Worm (Caenorhabditis elegans): ENCODE data around the gene ZC404.2.

Gene ZC404.2

DNA sequence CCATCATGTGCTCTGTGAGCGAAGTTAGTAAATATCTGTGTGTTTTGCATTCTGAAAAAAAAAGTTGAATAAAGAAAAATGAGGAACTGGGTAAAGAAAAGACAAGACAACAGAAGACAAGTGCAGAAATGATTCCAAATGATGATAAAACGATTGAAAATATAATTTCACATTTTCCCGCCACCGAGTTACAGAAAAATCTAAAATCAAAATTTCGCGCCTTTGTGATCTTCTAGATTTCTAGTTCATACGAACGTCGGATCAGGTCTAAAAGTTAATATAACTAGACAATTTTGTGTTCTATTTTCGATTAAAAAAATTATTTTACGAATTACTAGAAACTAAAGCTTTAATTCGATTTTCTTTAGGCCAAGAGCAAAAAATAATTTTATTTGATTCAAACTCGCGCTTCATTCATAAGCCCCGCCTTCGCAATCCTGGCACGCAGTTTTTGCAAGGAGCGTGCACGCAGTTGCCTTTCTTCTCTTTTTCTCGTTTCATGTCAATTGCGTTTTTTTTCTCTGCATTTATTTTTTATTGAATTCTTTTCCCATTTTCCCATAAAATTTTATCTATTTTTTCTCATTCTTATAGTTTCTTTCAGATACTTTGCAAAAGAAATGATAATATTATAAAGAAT is 2.8 kb upstream of the ZC404.2 start, which contains the start of the genes spn-4 and spe-39 (continued):
- peak in 1 of 2 experiments; percentile 72 for TF ChIP-seq ztf-11 (tag; optimal IDR thresholded peaks at IDR 0.05)
- peak; percentile 84 for TF ChIP-seq dsc-1 (tag; optimal IDR thresholded peaks at IDR 0.05)
- peak; percentile 87 for TF ChIP-seq nhr-47 (tag; optimal IDR thresholded peaks at IDR 0.05)
- peak; percentile 28 for TF ChIP-seq fkh-4 (tag; optimal IDR thresholded peaks at IDR 0.05; ENCODE audit: borderline replicate concordance)
- TF ChIP-seq grh-1 (GFP tag; IDR thresholded peaks at IDR 0.05), result peak; percentile 35
- peak; percentile 73 for TF ChIP-seq nhr-19 (GFP tag; conservative IDR thresholded peaks at IDR 0.05)
- TF ChIP-seq snpc-4 (tag; optimal IDR thresholded peaks at IDR 0.05), result peak; percentile 88
- TF ChIP-seq Y116A8C.19 (tag; optimal IDR thresholded peaks at IDR 0.05; ENCODE audit: borderline replicate concordance), result no peak
- TF ChIP-seq aha-1 (tag; optimal IDR thresholded peaks at IDR 0.05), result no peak
- TF ChIP-seq unc-62 (GFP tag; optimal IDR thresholded peaks at IDR 0.05), result no peak
- TF ChIP-seq mep-1 (tag; optimal IDR thresholded peaks at IDR 0.05), result peak; percentile 81
- TF ChIP-seq fkh-10 (GFP tag; optimal IDR thresholded peaks at IDR 0.05), result peak; percentile 3
- peak in 2 of 6 experiments; percentile 42 to 55 for TF ChIP-seq elt-3 (tag; optimal IDR thresholded peaks at IDR 0.05)
- no peak for TF ChIP-seq sup-37 (GFP tag; optimal IDR thresholded peaks at IDR 0.05)
- TF ChIP-seq ceh-82 (tag; optimal IDR thresholded peaks at IDR 0.05), result peak; percentile 53 to 76 (median 63)
- no peak for TF ChIP-seq egl-27 (tag; optimal IDR thresholded peaks at IDR 0.05)
- TF ChIP-seq dpl-1 (GFP tag; optimal IDR thresholded peaks at IDR 0.05), result peak; percentile 94 to 95 (median 94)
- TF ChIP-seq egl-13 (tag; optimal IDR thresholded peaks at IDR 0.05), result peak; percentile 69
- TF ChIP-seq ceh-8 (GFP tag; optimal IDR thresholded peaks at IDR 0.05), result peak; percentile 53
- TF ChIP-seq nhr-90 (tag; optimal IDR thresholded peaks at IDR 0.05; ENCODE audit: poor library complexity), result peak; percentile 81
- no peak for TF ChIP-seq unc-30 (tag; optimal IDR thresholded peaks at IDR 0.05)
- peak; percentile 9 for TF ChIP-seq ztf-4 (tag; optimal IDR thresholded peaks at IDR 0.05)
- peak; percentile 80 for TF ChIP-seq lin-13 (GFP tag; optimal IDR thresholded peaks at IDR 0.05)
- no peak for TF ChIP-seq nhr-12 (tag; optimal IDR thresholded peaks at IDR 0.05)
- TF ChIP-seq lin-14 (GFP tag; optimal IDR thresholded peaks at IDR 0.05), result peak; percentile 68
- TF ChIP-seq hlh-17 (GFP tag; optimal IDR thresholded peaks at IDR 0.05; ENCODE audit: borderline replicate concordance), result no peak
- TF ChIP-seq blmp-1 (tag; optimal IDR thresholded peaks at IDR 0.05), result peak; percentile 66
- TF ChIP-seq pax-3 (tag; optimal IDR thresholded peaks at IDR 0.05), result no peak
- TF ChIP-seq nhr-11 (tag; optimal IDR thresholded peaks at IDR 0.05), result peak; percentile 25
- peak; percentile 84 for TF ChIP-seq snu-23 (GFP tag; optimal IDR thresholded peaks at IDR 0.05)
- no peak for TF ChIP-seq ceh-88 (GFP tag; IDR thresholded peaks at IDR 0.05)
- TF ChIP-seq sptf-1 (tag; optimal IDR thresholded peaks at IDR 0.05), result no peak
- TF ChIP-seq zip-4 (GFP tag; optimal IDR thresholded peaks at IDR 0.05), result no peak
- peak; percentile 93 to 97 for TF ChIP-seq lin-35 (GFP tag; optimal IDR thresholded peaks at IDR 0.05)
- no peak for TF ChIP-seq pqm-1 (tag; optimal IDR thresholded peaks at IDR 0.05)
- peak; percentile 83 for TF ChIP-seq C16A3.4 (tag; optimal IDR thresholded peaks at IDR 0.05)
- peak; percentile 29 for TF ChIP-seq fkh-8 (tag; optimal IDR thresholded peaks at IDR 0.05)
- no peak for TF ChIP-seq C34B4.2 (tag; optimal IDR thresholded peaks at IDR 0.05)
- TF ChIP-seq nhr-28 (tag; optimal IDR thresholded peaks at IDR 0.05), result no peak
- TF ChIP-seq ets-5 (GFP tag; IDR thresholded peaks at IDR 0.05), result no peak
- peak; percentile 54 for TF ChIP-seq aly-2 (tag; optimal IDR thresholded peaks at IDR 0.05)
- no peak for TF ChIP-seq alr-1 (tag; optimal IDR thresholded peaks at IDR 0.05; ENCODE audit: borderline replicate concordance)
- peak in 1 of 2 experiments; percentile 65 for TF ChIP-seq mdl-1 (tag; optimal IDR thresholded peaks at IDR 0.05)
- TF ChIP-seq lir-3 (tag; optimal IDR thresholded peaks at IDR 0.05; ENCODE audit: poor library complexity), result peak; percentile 67
- peak; percentile 57 for TF ChIP-seq lin-15B (tag; optimal IDR thresholded peaks at IDR 0.05)
- peak; percentile 73 for TF ChIP-seq tbx-2 (tag; optimal IDR thresholded peaks at IDR 0.05)
